Worm (Caenorhabditis elegans) whole organism, young adult: ENCODE data around the gene sra-2.

Experiments
- C06A6.2 ChIP-seq: fragments of 200-800 bp; sonication (Bioruptor generic); conservative IDR thresholded peaks from 2 replicates; pipeline ENCODE4 v1.3.6; 2022; ENCODE audit warnings: missing genetic modification characterization, missing compliant biosample characterization
- C17E4.6 ChIP-seq: fragments of 200-800 bp; sonication (Bioruptor generic); IDR thresholded peaks from 2 replicates; pipeline ENCODE4 v1.3.6; 2022; ENCODE audit warnings: missing genetic modification reagents, missing genetic modification characterization, missing compliant biosample characterization
- D2030.7 ChIP-seq: fragments of 200-800 bp; sonication (Bioruptor generic); IDR thresholded peaks from 2 replicates; pipeline ENCODE4 v1.3.6; 2022; ENCODE audit warnings: missing genetic modification reagents, missing genetic modification characterization, missing compliant biosample characterization
- F10E7.11 ChIP-seq: sonication (generic microtip); optimal IDR thresholded peaks from 2 replicates; lab custom pipeline; 2017; ENCODE audit warnings: mild to moderate bottlenecking, missing genetic modification characterization, moderate library complexity, missing compliant biosample characterization
- F33H1.4 ChIP-seq: fragments of 200-800 bp; sonication (Bioruptor generic); IDR thresholded peaks from 2 replicates; pipeline ENCODE4 v1.3.6; 2022; ENCODE audit warnings: missing genetic modification reagents, missing genetic modification characterization, missing compliant biosample characterization
- F52B5.7 ChIP-seq: sonication (generic microtip); optimal IDR thresholded peaks from 2 replicates; lab custom pipeline; 2016; ENCODE audit warnings: mild to moderate bottlenecking, missing genetic modification characterization, missing compliant biosample characterization
- F55B11.4 ChIP-seq: sonication (generic microtip); optimal IDR thresholded peaks from 2 replicates; lab custom pipeline; 2016; ENCODE audit warnings: missing compliant biosample characterization, missing genetic modification characterization, borderline replicate concordance; ENCODE audit not compliant: insufficient read depth
- F57A8.1 ChIP-seq: fragments of 200-800 bp; sonication (Bioruptor generic); optimal IDR thresholded peaks from 2 replicates; lab custom pipeline; 2018; ENCODE audit warnings: mild to moderate bottlenecking, missing genetic modification characterization, moderate library complexity, missing compliant biosample characterization
- F57C9.4 ChIP-seq: sonication (generic microtip); optimal IDR thresholded peaks from 2 replicates; lab custom pipeline; 2017; ENCODE audit warnings: mild to moderate bottlenecking, missing genetic modification characterization, missing compliant biosample characterization
- K11D2.4 ChIP-seq: fragments of 200-800 bp; sonication (Bioruptor generic); IDR thresholded peaks from 2 replicates; pipeline ENCODE4 v1.3.6; 2022; ENCODE audit warnings: missing genetic modification reagents, missing genetic modification characterization, missing compliant biosample characterization
- K12H6.12 ChIP-seq: fragments of 200-800 bp; sonication (Bioruptor generic); optimal IDR thresholded peaks from 2 replicates; lab custom pipeline; 2018; ENCODE audit warnings: mild to moderate bottlenecking, missing genetic modification characterization, missing compliant biosample characterization
- T07F8.4 ChIP-seq: sonication (generic microtip); optimal IDR thresholded peaks from 2 replicates; lab custom pipeline; 2016; ENCODE audit warnings: mild to moderate bottlenecking, missing genetic modification characterization, moderate library complexity, missing compliant biosample characterization
- Y56A3A.18 ChIP-seq: fragments of 200-800 bp; sonication (Bioruptor generic); IDR thresholded peaks from 2 replicates; pipeline ENCODE4 v1.3.6; 2022; ENCODE audit warnings: missing genetic modification reagents, missing genetic modification characterization, missing compliant biosample characterization
- ZK185.1 ChIP-seq: sonication (generic microtip); optimal IDR thresholded peaks from 2 replicates; lab custom pipeline; 2016; ENCODE audit warnings: mild to moderate bottlenecking, missing genetic modification characterization, missing compliant biosample characterization; ENCODE audit not compliant: poor library complexity, severe bottlenecking
- attf-6 ChIP-seq: fragments of 200-800 bp; sonication (Bioruptor generic); IDR thresholded peaks from 2 replicates; pipeline ENCODE4 v1.3.6; 2022; ENCODE audit warnings: missing genetic modification reagents, missing genetic modification characterization, missing compliant biosample characterization
- bed-2 ChIP-seq: fragments of 200-800 bp; sonication (Bioruptor generic); IDR thresholded peaks from 2 replicates; pipeline ENCODE4 v1.3.6; 2022; ENCODE audit warnings: missing genetic modification reagents, missing genetic modification characterization, missing compliant biosample characterization
- cebp-1 ChIP-seq, 2 experiments: fragments of 200-800 bp in 1 of 2; sonication (Bioruptor generic) in 1 of 2; sonication (generic microtip) in 1 of 2; IDR thresholded peaks in 1 of 2; optimal IDR thresholded peaks in 1 of 2; 2 replicates each; pipeline versions ENCODE4 v1.3.6 to Lab custom; 2017 to 2022; ENCODE audit warnings: missing compliant biosample characterization in 2 of 2, missing genetic modification characterization in 2 of 2, mild to moderate bottlenecking in 1 of 2, missing genetic modification reagents in 1 of 2, moderate library complexity in 1 of 2
- ceh-100 ChIP-seq: fragments of 200-800 bp; sonication (Bioruptor generic); IDR thresholded peaks from 2 replicates; pipeline ENCODE4 v1.3.6; 2022; ENCODE audit warnings: missing genetic modification reagents, missing genetic modification characterization, missing compliant biosample characterization
- ceh-40 ChIP-seq: fragments of 200-800 bp; sonication (Bioruptor generic); IDR thresholded peaks from 2 replicates; pipeline ENCODE4 v1.3.6; 2022; ENCODE audit warnings: missing genetic modification characterization, missing compliant biosample characterization
- egl-18 ChIP-seq: fragments of 200-800 bp; sonication (Bioruptor generic); IDR thresholded peaks from 2 replicates; pipeline ENCODE4 v1.3.6; 2022; ENCODE audit warnings: missing genetic modification reagents, missing genetic modification characterization, missing compliant biosample characterization
- ekl-4 ChIP-seq: fragments of 200-800 bp; sonication (Bioruptor generic); IDR thresholded peaks from 2 replicates; pipeline ENCODE4 v1.3.6; 2022; ENCODE audit warnings: missing genetic modification reagents, missing genetic modification characterization, missing compliant biosample characterization
- ets-4 ChIP-seq: fragments of 200-800 bp; sonication (Bioruptor generic); optimal IDR thresholded peaks from 2 replicates; lab custom pipeline; 2018; ENCODE audit warnings: mild to moderate bottlenecking, missing genetic modification characterization, missing compliant biosample characterization
- hmg-1.2 ChIP-seq: fragments of 200-800 bp; sonication (Bioruptor generic); IDR thresholded peaks from 2 replicates; pipeline ENCODE4 v1.3.6; 2022; ENCODE audit warnings: missing genetic modification reagents, missing genetic modification characterization, missing compliant biosample characterization
- hmg-20 ChIP-seq: fragments of 200-800 bp; sonication (Bioruptor generic); IDR thresholded peaks from 2 replicates; pipeline ENCODE4 v1.3.6; 2022; ENCODE audit warnings: missing genetic modification reagents, missing genetic modification characterization, missing compliant biosample characterization
- lag-1 ChIP-seq: fragments of 200-800 bp; sonication (Bioruptor generic); IDR thresholded peaks from 2 replicates; pipeline ENCODE4 v1.3.6; 2022; ENCODE audit warnings: missing genetic modification reagents, missing genetic modification characterization, missing compliant biosample characterization
- madf-3 ChIP-seq: fragments of 200-800 bp; sonication (Bioruptor generic); IDR thresholded peaks from 2 replicates; pipeline ENCODE4 v1.3.6; 2022; ENCODE audit warnings: missing genetic modification reagents, missing genetic modification characterization, missing compliant biosample characterization
- mel-28 ChIP-seq: sonication (generic microtip); optimal IDR thresholded peaks from 2 replicates; lab custom pipeline; 2016; ENCODE audit warnings: borderline replicate concordance, mild to moderate bottlenecking, missing genetic modification characterization, missing compliant biosample characterization
- mes-4 ChIP-seq: sonication (generic microtip); optimal IDR thresholded peaks from 2 replicates; lab custom pipeline; 2016; ENCODE audit warnings: missing genotype, missing genetic modification characterization, missing compliant biosample characterization
- nfya-1 ChIP-seq: sonication (generic microtip); optimal IDR thresholded peaks from 2 replicates; lab custom pipeline; 2017; ENCODE audit warnings: antibody characterized with exemption, missing compliant biosample characterization, missing genetic modification characterization, borderline replicate concordance; ENCODE audit not compliant: insufficient read depth
- nhr-120 ChIP-seq: fragments of 200-800 bp; sonication (Bioruptor generic); IDR thresholded peaks from 2 replicates; pipeline ENCODE4 v1.3.6; 2022; ENCODE audit warnings: missing genetic modification characterization, missing compliant biosample characterization
- nhr-27 ChIP-seq: fragments of 200-800 bp; sonication (Bioruptor generic); optimal IDR thresholded peaks from 2 replicates; lab custom pipeline; 2018; ENCODE audit warnings: mild to moderate bottlenecking, missing genetic modification characterization, moderate library complexity, missing compliant biosample characterization
- repo-1 ChIP-seq: sonication (generic microtip); optimal IDR thresholded peaks from 2 replicates; lab custom pipeline; 2017; ENCODE audit warnings: mild to moderate bottlenecking, missing genetic modification characterization, missing compliant biosample characterization
- rpc-1 ChIP-seq, 2 experiments: fragments of 150-350 bp in 1 of 2; sonication (generic microtip) in 1 of 2; optimal IDR thresholded peaks; 2 replicates each; lab custom pipeline; 2014 to 2018; ENCODE audit warnings: missing biosample characterization in 1 of 2, missing genetic modification characterization in 1 of 2, missing genetic modification reagents in 1 of 2, missing genotype in 1 of 2
- snpc-1.1 ChIP-seq: sonication (generic microtip); optimal IDR thresholded peaks from 2 replicates; lab custom pipeline; 2017; ENCODE audit warnings: missing genetic modification characterization, mild to moderate bottlenecking, missing compliant biosample characterization, antibody characterized with exemption, moderate library complexity, missing genotype, missing genetic modification reagents; ENCODE audit not compliant: insufficient read depth
- snpc-1.3 ChIP-seq: sonication (generic microtip); optimal IDR thresholded peaks from 2 replicates; lab custom pipeline; 2017; ENCODE audit warnings: missing genetic modification characterization, mild to moderate bottlenecking, missing compliant biosample characterization, antibody characterized with exemption, moderate library complexity, missing genotype, missing genetic modification reagents; ENCODE audit not compliant: insufficient read depth
- snpc-3.4 ChIP-seq: sonication (generic microtip); optimal IDR thresholded peaks from 2 replicates; lab custom pipeline; 2017; ENCODE audit warnings: missing genetic modification characterization, mild to moderate bottlenecking, missing compliant biosample characterization, antibody characterized with exemption, moderate library complexity, missing genotype, missing genetic modification reagents
- sptf-2 ChIP-seq: fragments of 200-800 bp; sonication (Bioruptor generic); optimal IDR thresholded peaks from 2 replicates; lab custom pipeline; 2018; ENCODE audit warnings: mild to moderate bottlenecking, missing genetic modification characterization, missing compliant biosample characterization
- tlf-1 ChIP-seq: fragments of 200-800 bp; sonication (Bioruptor generic); optimal IDR thresholded peaks from 2 replicates; lab custom pipeline; 2018; ENCODE audit warnings: mild to moderate bottlenecking, missing genetic modification characterization, missing compliant biosample characterization
- unc-130 ChIP-seq: sonication (generic microtip); optimal IDR thresholded peaks from 2 replicates; lab custom pipeline; 2016; ENCODE audit warnings: missing genetic modification reagents, missing genetic modification characterization, missing compliant biosample characterization
- xnd-1 ChIP-seq: sonication (generic microtip); optimal IDR thresholded peaks from 2 replicates; lab custom pipeline; 2016; ENCODE audit warnings: missing genotype, missing genetic modification reagents, missing genetic modification characterization, missing compliant biosample characterization
- ztf-6 ChIP-seq: fragments of 200-800 bp; sonication (Bioruptor generic); IDR thresholded peaks from 2 replicates; pipeline ENCODE4 v1.3.6; 2022; ENCODE audit warnings: missing genetic modification reagents, missing genetic modification characterization, missing compliant biosample characterization

sra-2 gene

DNA sequence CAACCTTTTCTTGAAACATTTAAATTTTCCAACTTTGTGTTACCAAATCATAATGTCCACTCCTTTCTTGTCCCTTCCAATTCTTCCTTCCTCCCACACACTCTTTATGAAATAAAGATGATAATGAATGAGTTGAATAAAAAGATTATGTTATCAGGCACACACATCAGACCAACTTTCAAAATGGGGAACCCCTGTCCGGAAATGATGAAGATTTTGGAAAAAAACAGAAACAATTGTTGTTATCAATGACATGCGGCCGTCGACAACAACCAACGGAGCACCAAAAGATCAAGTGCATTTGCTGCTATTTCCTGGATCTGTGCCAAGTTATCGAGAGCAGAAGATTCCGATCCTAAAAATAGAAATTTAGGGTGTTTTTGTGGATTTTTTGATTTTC is 45.2 kb upstream of the sra-2 start:
- TF ChIP-seq ztf-6 (GFP tag; lab: Robert Waterston, UW), result no peak
- TF ChIP-seq xnd-1 (tag; lab: Kevin White, UChicago), result no peak
- TF ChIP-seq F55B11.4, result no peak
- no peak for TF ChIP-seq T07F8.4 (tag; lab: Kevin White, UChicago)
- no peak for TF ChIP-seq C17E4.6
- TF ChIP-seq snpc-1.1 (tag; lab: Kevin White, UChicago), result no peak
- no peak for TF ChIP-seq cebp-1 (GFP tag; IDR thresholded peaks at IDR 0.05; lab: Robert Waterston, UW)
- no peak for TF ChIP-seq cebp-1 (tag; optimal IDR thresholded peaks at IDR 0.05; lab: Kevin White, UChicago)
- no peak for TF ChIP-seq Y56A3A.18 (GFP tag; lab: Robert Waterston, UW)
- TF ChIP-seq hmg-20 (GFP tag; lab: Robert Waterston, UW), result no peak
- TF ChIP-seq C06A6.2 (GFP tag; lab: Robert Waterston, UW), result no peak
- no peak for TF ChIP-seq lag-1 (GFP tag; lab: Robert Waterston, UW)
- TF ChIP-seq, all 124 proteins: peak for 0

ce11 chrII:9485081-9485730 is 43.4 kb upstream of the sra-2 start:
- no peak for TF ChIP-seq F57C9.4 (tag; lab: Kevin White, UChicago)
- TF ChIP-seq snpc-1.3 (tag; lab: Kevin White, UChicago), result no peak
- TF ChIP-seq ceh-100, result no peak
- TF ChIP-seq F33H1.4, result no peak

ce11 chrII:9487337-9487950 is 41.1 kb upstream of the sra-2 start, which contains the start of gene T19H5.4:
Gene T19H5.4 (minus strand): TSS chrII:9487387.
- TF ChIP-seq Y56A3A.18 (GFP tag; lab: Robert Waterston, UW) (no peak), ekl-4 (GFP tag; lab: Robert Waterston, UW) (no peak), ceh-40 (GFP tag; lab: Robert Waterston, UW) (no peak), mes-4 (tag; lab: Kevin White, UChicago) (no peak), egl-18 (GFP tag; lab: Robert Waterston, UW) (no peak), bed-2 (GFP tag; lab: Robert Waterston, UW) (no peak), F10E7.11 (tag; lab: Kevin White, UChicago) (no peak), hmg-1.2 (GFP tag; lab: Robert Waterston, UW) (peak; percentile 53; the same call in 1 of the 2 replicates), mel-28 (tag; lab: Kevin White, UChicago) (no peak), nhr-27 (tag; lab: Kevin White, UChicago) (no peak), C06A6.2 (GFP tag; lab: Robert Waterston, UW) (no peak; the same call in 1 of the 2 replicates), nhr-120 (GFP tag; lab: Robert Waterston, UW) (no peak), rpc-1 (optimal IDR thresholded peaks at IDR 0.05; lab: Kevin White, UChicago) (no peak), rpc-1 (tag; optimal IDR thresholded peaks at IDR 0.05; lab: Kevin White, UChicago) (no peak), F57A8.1 (no peak), nfya-1 (no peak), snpc-1.1 (tag; lab: Kevin White, UChicago) (no peak), F52B5.7 (tag; lab: Kevin White, UChicago) (no peak), ets-4 (GFP tag; lab: Kevin White, UChicago) (peak; percentile 91), F55B11.4 (no peak), sptf-2 (GFP tag; lab: Kevin White, UChicago) (no peak), T07F8.4 (tag; lab: Kevin White, UChicago) (no peak), K11D2.4 (GFP tag; lab: Robert Waterston, UW) (peak; percentile 62; the same call in 1 of the 2 replicates), repo-1 (tag; lab: Kevin White, UChicago) (no peak), ztf-6 (GFP tag; lab: Robert Waterston, UW) (no peak), madf-3 (no peak), ceh-100 (no peak), D2030.7 (GFP tag; lab: Robert Waterston, UW) (no peak), K12H6.12 (tag; lab: Kevin White, UChicago) (peak; percentile 41), unc-130 (no peak), snpc-3.4 (tag; lab: Kevin White, UChicago) (no peak), tlf-1 (GFP tag; lab: Kevin White, UChicago) (no peak), ZK185.1 (tag; lab: Kevin White, UChicago) (peak; percentile 32), attf-6 (GFP tag; lab: Robert Waterston, UW) (no peak)
